Worm (Caenorhabditis elegans): ENCODE data around the gene tsn-1.

ce11 chrII:4733848-4734247 is 27.2 kb downstream of the tsn-1 start, which contains the start of gene F41C3.11:
- no peak for TF ChIP-seq ztf-4 (tag; optimal IDR thresholded peaks at IDR 0.05)
- no peak for TF ChIP-seq lin-11 (tag; optimal IDR thresholded peaks at IDR 0.05)
- TF ChIP-seq unc-62 (GFP tag; optimal IDR thresholded peaks at IDR 0.05) = no peak
- TF ChIP-seq nhr-6 (tag; optimal IDR thresholded peaks at IDR 0.05) = no peak
- no peak for TF ChIP-seq blmp-1 (tag; optimal IDR thresholded peaks at IDR 0.05; ENCODE audit: insufficient read depth)
- no peak for TF ChIP-seq nhr-237 (tag; optimal IDR thresholded peaks at IDR 0.05)
- no peak for TF ChIP-seq elt-3 (tag; optimal IDR thresholded peaks at IDR 0.05)
- TF ChIP-seq lin-39 (tag; optimal IDR thresholded peaks at IDR 0.05) = no peak
- TF ChIP-seq aly-2 (tag; optimal IDR thresholded peaks at IDR 0.05) = no peak
- no peak for TF ChIP-seq R02D3.7 (tag; optimal IDR thresholded peaks at IDR 0.05)
- TF ChIP-seq mab-5 (tag; optimal IDR thresholded peaks at IDR 0.05) = no peak
- no peak for TF ChIP-seq ceh-82 (tag; optimal IDR thresholded peaks at IDR 0.05)

Measured in whole organism, L2 larva.